Worm (Caenorhabditis elegans): ENCODE data around the gene nprl-2.

ce11 chrIV:7552100-7552499, 4.5 kb upstream of the nprl-2 start:
- TF ChIP-seq flt-1 (GFP tag; IDR thresholded peaks at IDR 0.05) (no peak), tab-1 (GFP tag; IDR thresholded peaks at IDR 0.05) (no peak), ref-1 (GFP tag; conservative IDR thresholded peaks at IDR 0.05) (no peak)

Data from whole organism, midembryonic.